Worm (Caenorhabditis elegans) whole organism, L2 larva: ENCODE results near the gene dph-7.

ENCODE experiments used
- mdl-1 ChIP-seq, 2 experiments: fragments of 150-350 bp in 1 of 2; sonication (generic microtip) in 1 of 2; optimal IDR thresholded peaks; 2 replicates each; lab custom pipeline; 2017; ENCODE audit warnings: missing biosample characterization in 2 of 2, missing genetic modification characterization in 2 of 2
- unc-55 ChIP-seq: fragments of 150-350 bp; sonication (generic microtip); optimal IDR thresholded peaks from 3 replicates; lab custom pipeline; 2014; ENCODE audit warnings: missing biosample characterization, missing genetic modification reagents, missing genetic modification characterization

Gene dph-7

DNA sequence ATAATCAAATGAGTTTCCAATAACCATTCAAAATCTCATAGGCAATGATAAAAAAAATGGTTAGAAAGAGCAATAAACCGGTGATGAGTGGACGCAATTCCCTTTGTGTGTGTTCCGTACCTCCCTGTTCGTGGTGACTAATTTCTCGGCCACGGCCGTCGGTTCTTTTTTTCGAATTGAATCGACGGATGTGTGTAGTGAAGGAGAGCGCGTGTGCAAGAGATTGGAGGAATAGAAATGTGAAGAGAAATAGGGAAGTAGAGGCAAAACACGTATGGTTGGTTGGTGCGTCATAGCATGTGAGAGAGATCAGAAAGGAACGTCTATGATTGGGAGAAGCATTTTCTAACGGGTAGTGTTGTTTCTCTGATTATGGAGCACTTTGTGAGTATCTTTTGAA is 44.9 kb downstream of the dph-7 start (continued):
- TF ChIP-seq mdl-1 (tag; optimal IDR thresholded peaks at IDR 0.05; lab: Kevin White, UChicago) = peak; percentile 5 to 23
- peak; percentile 59 for TF ChIP-seq unc-55 (GFP tag; lab: Kevin White, UChicago)
